Fruit fly (Drosophila melanogaster) whole organism, embryonic: Measurements from ENCODE around the gene Lip2.

Source experiments
- Blimp-1 ChIP-seq: fragments of 200-800 bp; sonication (Bioruptor generic); optimal IDR thresholded peaks from 3 replicates; lab custom pipeline; 2018; ENCODE audit warnings: missing biosample characterization, missing genetic modification characterization, mild to moderate bottlenecking, moderate library complexity, missing genetic modification reagents
- Bteb2 ChIP-seq: fragments of 200-800 bp; sonication (Bioruptor generic); optimal IDR thresholded peaks from 2 replicates; lab custom pipeline; 2016; ENCODE audit warnings: missing biosample characterization, missing genetic modification characterization
- CG10565 ChIP-seq: fragments of 200-800 bp; sonication (Bioruptor generic); optimal IDR thresholded peaks from 3 replicates; lab custom pipeline; 2016; ENCODE audit warnings: missing biosample characterization, mild to moderate bottlenecking, missing genetic modification characterization
- CG10979 ChIP-seq: fragments of 200-800 bp; sonication (Bioruptor generic); optimal IDR thresholded peaks from 2 replicates; lab custom pipeline; 2018; ENCODE audit warnings: missing biosample characterization, mild to moderate bottlenecking, missing genetic modification characterization, moderate library complexity
- CG11085 ChIP-seq: fragments of 200-800 bp; sonication (Bioruptor generic); IDR thresholded peaks from 2 replicates; pipeline ENCODE4 v1.3.6; 2022; ENCODE audit warnings: missing biosample characterization, missing genetic modification characterization
- CG11504 ChIP-seq: fragments of 200-800 bp; sonication (Bioruptor generic); optimal IDR thresholded peaks from 3 replicates; lab custom pipeline; 2019; ENCODE audit warnings: missing biosample characterization, mild to moderate bottlenecking, missing genetic modification characterization, moderate library complexity
- CG13287 ChIP-seq: fragments of 200-800 bp; sonication (Bioruptor generic); IDR thresholded peaks from 2 replicates; pipeline ENCODE4 v1.3.6; 2022; ENCODE audit warnings: missing biosample characterization, missing genetic modification characterization; ENCODE audit not compliant: partially characterized antibody
- CG15073 ChIP-seq: fragments of 200-800 bp; sonication (Bioruptor generic); optimal IDR thresholded peaks from 2 replicates; lab custom pipeline; 2016; ENCODE audit warnings: missing biosample characterization, missing genetic modification characterization
- CG17328 ChIP-seq: fragments of 200-800 bp; sonication (Bioruptor generic); IDR thresholded peaks from 2 replicates; pipeline ENCODE4 v1.3.6; 2022; ENCODE audit warnings: missing biosample characterization, missing genetic modification characterization
- CG18011 ChIP-seq: fragments of 200-800 bp; sonication (Bioruptor generic); optimal IDR thresholded peaks from 2 replicates; lab custom pipeline; 2017; ENCODE audit warnings: missing biosample characterization, missing genetic modification characterization, mild to moderate bottlenecking, moderate library complexity, missing genotype
- CG2120 ChIP-seq: fragments of 200-800 bp; sonication (Bioruptor generic); optimal IDR thresholded peaks from 3 replicates; lab custom pipeline; 2016; ENCODE audit warnings: missing biosample characterization, missing genetic modification characterization
- CG2199 ChIP-seq: fragments of 200-800 bp; sonication (Bioruptor generic); IDR thresholded peaks from 3 replicates; pipeline ENCODE4 v1.3.6; 2022; ENCODE audit warnings: missing biosample characterization, missing genetic modification characterization
- CG2712 ChIP-seq: fragments of 200-800 bp; optimal IDR thresholded peaks from 3 replicates; lab custom pipeline; 2019; ENCODE audit warnings: missing biosample characterization, mild to moderate bottlenecking, missing genetic modification characterization, moderate library complexity
- CG30403 ChIP-seq: fragments of 200-800 bp; sonication (Bioruptor generic); optimal IDR thresholded peaks from 3 replicates; lab custom pipeline; 2016; ENCODE audit warnings: missing biosample characterization, missing genetic modification characterization
- CG31224 ChIP-seq: fragments of 200-800 bp; sonication (Bioruptor generic); IDR thresholded peaks from 2 replicates; pipeline ENCODE4 v1.3.6; 2022; ENCODE audit warnings: missing biosample characterization, missing genetic modification characterization
- CG32532 ChIP-seq: fragments of 200-800 bp; sonication (Bioruptor generic); IDR thresholded peaks from 2 replicates; pipeline ENCODE4 v1.3.6; 2022; ENCODE audit warnings: missing biosample characterization, missing genetic modification characterization
- CG33557 ChIP-seq: fragments of 200-800 bp; sonication (Bioruptor generic); optimal IDR thresholded peaks from 2 replicates; lab custom pipeline; 2019; ENCODE audit warnings: missing biosample characterization, mild to moderate bottlenecking, missing genetic modification characterization, moderate library complexity
- CG42726 ChIP-seq: fragments of 200-800 bp; sonication (Bioruptor generic); IDR thresholded peaks from 2 replicates; pipeline ENCODE4 v1.3.6; 2022; ENCODE audit warnings: missing biosample characterization, missing genetic modification characterization; ENCODE audit not compliant: partially characterized antibody
- CG5180 ChIP-seq: fragments of 200-800 bp; sonication (Bioruptor generic); optimal IDR thresholded peaks from 3 replicates; lab custom pipeline; 2017; ENCODE audit warnings: missing biosample characterization, missing genetic modification characterization, mild to moderate bottlenecking, moderate library complexity, missing genetic modification reagents
- CG5953 ChIP-seq: fragments of 200-800 bp; sonication (Bioruptor generic); IDR thresholded peaks from 2 replicates; pipeline ENCODE4 v1.3.6; 2022; ENCODE audit warnings: missing biosample characterization, missing genetic modification characterization
- CG6689 ChIP-seq: fragments of 200-800 bp; sonication (Bioruptor generic); IDR thresholded peaks from 2 replicates; pipeline ENCODE4 v1.3.6; 2022; ENCODE audit warnings: missing biosample characterization, missing genetic modification characterization
- CG8281 ChIP-seq: fragments of 200-800 bp; sonication (Bioruptor generic); optimal IDR thresholded peaks from 2 replicates; lab custom pipeline; 2018; ENCODE audit warnings: missing biosample characterization, mild to moderate bottlenecking, missing genetic modification characterization, moderate library complexity
- CG9727 ChIP-seq: fragments of 200-800 bp; sonication (Bioruptor generic); optimal IDR thresholded peaks from 3 replicates; lab custom pipeline; 2017; ENCODE audit warnings: missing biosample characterization, mild to moderate bottlenecking, missing genetic modification characterization
- CTCF ChIP-seq: fragments of 200-800 bp; sonication (Bioruptor generic); optimal IDR thresholded peaks from 2 replicates; lab custom pipeline; 2017; ENCODE audit warnings: missing biosample characterization, mild to moderate bottlenecking, missing genetic modification characterization, moderate library complexity
- Dip2 ChIP-seq: fragments of 200-800 bp; sonication (Bioruptor generic); IDR thresholded peaks from 2 replicates; pipeline ENCODE4 v1.3.6; 2022; ENCODE audit warnings: missing biosample characterization, missing genetic modification characterization
- Doc3 ChIP-seq: fragments of 200-800 bp; sonication (Bioruptor generic); IDR thresholded peaks from 3 replicates; pipeline ENCODE4 v1.3.6; 2022; ENCODE audit warnings: missing biosample characterization, missing genetic modification characterization; ENCODE audit not compliant: partially characterized antibody
- E2f2 ChIP-seq: fragments of 200-800 bp; sonication (Bioruptor generic); IDR thresholded peaks from 2 replicates; pipeline ENCODE4 v1.3.6; 2022; ENCODE audit warnings: missing biosample characterization, missing genetic modification characterization
- H15 ChIP-seq: fragments of 200-800 bp; sonication (Bioruptor generic); IDR thresholded peaks from 3 replicates; pipeline ENCODE4 v1.3.6; 2022; ENCODE audit warnings: missing biosample characterization, missing genetic modification characterization
- MBD-R2 ChIP-seq: fragments of 200-800 bp; sonication (Bioruptor generic); IDR thresholded peaks from 2 replicates; pipeline ENCODE4 v1.3.6; 2022; ENCODE audit warnings: missing biosample characterization, missing genetic modification characterization
- NK7.1 ChIP-seq: fragments of 200-800 bp; sonication (Bioruptor generic); optimal IDR thresholded peaks from 3 replicates; lab custom pipeline; 2016; ENCODE audit warnings: missing biosample characterization, missing genetic modification characterization
- Nf-YC ChIP-seq: fragments of 200-800 bp; optimal IDR thresholded peaks from 3 replicates; lab custom pipeline; 2019; ENCODE audit warnings: missing biosample characterization, mild to moderate bottlenecking, missing genetic modification characterization, moderate library complexity
- Oli ChIP-seq: fragments of 200-800 bp; sonication (Bioruptor generic); optimal IDR thresholded peaks from 2 replicates; lab custom pipeline; 2018; ENCODE audit warnings: missing biosample characterization, mild to moderate bottlenecking, missing genetic modification characterization, moderate library complexity
- Xbp1 ChIP-seq: fragments of 200-800 bp; sonication (Bioruptor generic); optimal IDR thresholded peaks from 3 replicates; lab custom pipeline; 2016; ENCODE audit warnings: missing biosample characterization, mild to moderate bottlenecking, missing genetic modification characterization
- Xrp1 ChIP-seq: fragments of 200-800 bp; sonication (Bioruptor generic); IDR thresholded peaks from 2 replicates; pipeline ENCODE4 v1.3.6; 2022; ENCODE audit warnings: missing biosample characterization, missing genetic modification characterization
- ab ChIP-seq: fragments of 200-800 bp; sonication (Bioruptor generic); optimal IDR thresholded peaks from 2 replicates; lab custom pipeline; 2016; ENCODE audit warnings: missing biosample characterization, missing genetic modification characterization
- ap ChIP-seq: fragments of 200-800 bp; sonication (Bioruptor generic); IDR thresholded peaks from 2 replicates; pipeline ENCODE4 v1.3.6; 2022; ENCODE audit warnings: missing biosample characterization, missing genetic modification characterization
- az2 ChIP-seq: fragments of 200-800 bp; sonication (Bioruptor generic); optimal IDR thresholded peaks from 3 replicates; lab custom pipeline; 2016; ENCODE audit warnings: missing biosample characterization, missing genetic modification characterization
- bsh ChIP-seq, 2 experiments: fragments of 200-800 bp; sonication (Bioruptor generic); optimal IDR thresholded peaks; 2 replicates each; lab custom pipeline; 2017 to 2018; ENCODE audit warnings: mild to moderate bottlenecking in 2 of 2, missing biosample characterization in 2 of 2, missing genetic modification characterization in 2 of 2, moderate library complexity in 1 of 2
- croc ChIP-seq: fragments of 200-800 bp; sonication (Bioruptor generic); conservative IDR thresholded peaks from 3 replicates; pipeline ENCODE4 v1.3.6; 2022; ENCODE audit warnings: missing biosample characterization, missing genetic modification characterization
- crol ChIP-seq: fragments of 200-800 bp; sonication (Bioruptor generic); IDR thresholded peaks from 2 replicates; pipeline ENCODE4 v1.3.6; 2022; ENCODE audit warnings: missing biosample characterization, missing genetic modification characterization
- fd96Cb ChIP-seq: fragments of 200-800 bp; sonication (Bioruptor generic); optimal IDR thresholded peaks from 2 replicates; lab custom pipeline; 2018; ENCODE audit warnings: missing biosample characterization, mild to moderate bottlenecking, missing genetic modification characterization, moderate library complexity
- ftz-f1 ChIP-seq: fragments of 200-800 bp; sonication (Bioruptor generic); optimal IDR thresholded peaks from 2 replicates; lab custom pipeline; 2016; ENCODE audit warnings: missing biosample characterization, missing genetic modification characterization
- ham ChIP-seq: fragments of 200-800 bp; sonication (Bioruptor generic); IDR thresholded peaks from 2 replicates; pipeline ENCODE4 v1.3.6; 2022; ENCODE audit warnings: missing biosample characterization, missing genetic modification characterization
- inv ChIP-seq: fragments of 200-800 bp; sonication (Bioruptor generic); IDR thresholded peaks from 2 replicates; pipeline ENCODE4 v1.3.6; 2022; ENCODE audit warnings: missing biosample characterization, missing genetic modification characterization; ENCODE audit not compliant: partially characterized antibody
- nerfin-2 ChIP-seq: fragments of 200-800 bp; sonication (Bioruptor generic); IDR thresholded peaks from 2 replicates; pipeline ENCODE4 v1.3.6; 2022; ENCODE audit warnings: missing biosample characterization, missing genetic modification characterization; ENCODE audit not compliant: partially characterized antibody
- p53 ChIP-seq: fragments of 200-800 bp; sonication (Bioruptor generic); optimal IDR thresholded peaks from 2 replicates; lab custom pipeline; 2016; ENCODE audit warnings: missing biosample characterization, missing genetic modification characterization
- tap ChIP-seq: fragments of 200-800 bp; optimal IDR thresholded peaks from 3 replicates; lab custom pipeline; 2019; ENCODE audit warnings: missing biosample characterization, mild to moderate bottlenecking, missing genetic modification characterization, moderate library complexity
- tgo ChIP-seq: fragments of 200-800 bp; sonication (Bioruptor generic); IDR thresholded peaks from 3 replicates; pipeline ENCODE4 v1.3.6; 2022; ENCODE audit warnings: missing biosample characterization, missing genetic modification characterization
- ttk ChIP-seq: fragments of 200-800 bp; sonication (Bioruptor generic); IDR thresholded peaks from 2 replicates; pipeline ENCODE4 v2.1.2; 2022; ENCODE audit warnings: missing biosample characterization, missing genetic modification characterization
- unc-4 ChIP-seq: fragments of 200-800 bp; sonication (Bioruptor generic); IDR thresholded peaks from 2 replicates; pipeline ENCODE4 v1.3.6; 2022; ENCODE audit warnings: missing biosample characterization, missing genetic modification characterization; ENCODE audit not compliant: partially characterized antibody
- wek ChIP-seq: fragments of 200-800 bp; sonication (Bioruptor generic); optimal IDR thresholded peaks from 3 replicates; lab custom pipeline; 2018; ENCODE audit warnings: missing biosample characterization, mild to moderate bottlenecking, missing genetic modification characterization, moderate library complexity
- z ChIP-seq: fragments of 200-800 bp; sonication (Bioruptor generic); IDR thresholded peaks from 3 replicates; pipeline ENCODE4 v1.3.6; 2022; ENCODE audit warnings: missing biosample characterization, missing genetic modification characterization

The Lip2 gene

dm6 chr2L:10748218-10748617, 39.0 kb upstream of the Lip2 start (continued):
- TF ChIP-seq CG32532 (no peak), CG5953 (GFP tag; lab: Robert Waterston, UW) (0 out of 2 replicates have a peak, but pooled peaks have one; percentile 9), crol (no peak), ap (GFP tag; lab: Robert Waterston, UW) (0 out of 2 replicates have a peak, but pooled peaks have one; percentile 8), E2f2 (GFP tag; lab: Robert Waterston, UW) (no peak), bsh (GFP tag; optimal IDR thresholded peaks at IDR 0.05; lab: Kevin White, UChicago) (peak in 1 of 2 experiments; percentile 17), CG11504 (peak; percentile 47), ftz-f1 (no peak), MBD-R2 (no peak), CG10565 (no peak), tgo (GFP tag; lab: Robert Waterston, UW) (no peak), Bteb2 (GFP tag; lab: Kevin White, UChicago) (no peak), Xbp1 (GFP tag; lab: Kevin White, UChicago) (peak; percentile 16), Blimp-1 (peak; percentile 26), croc (no peak), CG8281 (no peak), CG11085 (GFP tag; lab: Robert Waterston, UW) (no peak), nerfin-2 (GFP tag; lab: Robert Waterston, UW) (no peak), fd96Cb (peak; percentile 9), wek (GFP tag; lab: Kevin White, UChicago) (no peak), unc-4 (GFP tag; lab: Robert Waterston, UW) (no peak), CG17328 (GFP tag; lab: Robert Waterston, UW) (peak; percentile 23; the same call in 1 of the 2 replicates), p53 (GFP tag; lab: Kevin White, UChicago) (no peak), Dip2 (GFP tag; lab: Robert Waterston, UW) (no peak), CG13287 (no peak), CG30403 (GFP tag; lab: Kevin White, UChicago) (peak; percentile 11), ab (no peak), ttk (GFP tag; lab: Robert Waterston, UW) (no peak), z (GFP tag; lab: Robert Waterston, UW) (no peak), CG15073 (no peak), Nf-YC (tag; lab: Kevin White, UChicago) (no peak), CG2120 (GFP tag; lab: Kevin White, UChicago) (no peak), Xrp1 (GFP tag; lab: Robert Waterston, UW) (peak; percentile 49; the same call in 1 of the 2 replicates), NK7.1 (no peak), CG33557 (GFP tag; lab: Kevin White, UChicago) (no peak), H15 (GFP tag; lab: Robert Waterston, UW) (0 out of 3 replicates have a peak, but pooled peaks have one; percentile 30), CG18011 (GFP tag; lab: Kevin White, UChicago) (no peak), CG31224 (GFP tag; lab: Robert Waterston, UW) (no peak), Doc3 (GFP tag; lab: Robert Waterston, UW) (no peak), CG2712 (tag; lab: Kevin White, UChicago) (peak; percentile 14), inv (GFP tag; lab: Robert Waterston, UW) (no peak), CG5180 (peak; percentile 78), CG6689 (GFP tag; lab: Robert Waterston, UW) (no peak), tap (tag; lab: Kevin White, UChicago) (no peak), ham (GFP tag; lab: Robert Waterston, UW) (no peak), CTCF (GFP tag; lab: Kevin White, UChicago) (no peak), CG10979 (tag; lab: Kevin White, UChicago) (peak; percentile 16), CG9727 (GFP tag; lab: Kevin White, UChicago) (no peak), CG42726 (GFP tag; lab: Robert Waterston, UW) (no peak), az2 (GFP tag; lab: Kevin White, UChicago) (peak; percentile 5), CG2199 (GFP tag; lab: Robert Waterston, UW) (0 out of 3 replicates have a peak, but pooled peaks have one; percentile 21), Oli (no peak)
